Worm (Caenorhabditis elegans) whole organism, L2 larva: ENCODE data around the gene tbc-18.
A peak's percentile ranks its signal among the peaks of the same experiment; 100 is the strongest.

ENCODE experiments used
- F13H6.1 ChIP-seq: sonication (generic microtip); optimal IDR thresholded peaks from 2 replicates; lab custom pipeline; 2016; ENCODE audit warnings: missing genetic modification characterization, missing compliant biosample characterization
- R02D3.7 ChIP-seq: fragments of 150-350 bp; optimal IDR thresholded peaks from 2 replicates; lab custom pipeline; 2014; ENCODE audit warnings: missing biosample characterization, missing genetic modification characterization
- alr-1 ChIP-seq: fragments of 150-350 bp; optimal IDR thresholded peaks from 2 replicates; lab custom pipeline; 2014; ENCODE audit warnings: missing biosample characterization, missing genetic modification characterization
- aly-2 ChIP-seq: fragments of 150-350 bp; optimal IDR thresholded peaks from 2 replicates; lab custom pipeline; 2014; ENCODE audit warnings: missing biosample characterization, missing genetic modification characterization
- ama-1 ChIP-seq: fragments of 150-350 bp; optimal IDR thresholded peaks from 2 replicates; lab custom pipeline; 2018; ENCODE audit warnings: inconsistent platforms
- blmp-1 ChIP-seq: sonication (generic microtip); optimal IDR thresholded peaks from 2 replicates; lab custom pipeline; 2017; ENCODE audit warnings: missing genetic modification characterization, mild to moderate bottlenecking, missing compliant biosample characterization, antibody characterized with exemption, moderate library complexity; ENCODE audit not compliant: insufficient read depth
- ceh-82 ChIP-seq: fragments of 150-350 bp; optimal IDR thresholded peaks from 2 replicates; lab custom pipeline; 2014; ENCODE audit warnings: missing biosample characterization, missing genetic modification characterization
- crh-2 ChIP-seq: sonication (generic microtip); optimal IDR thresholded peaks from 2 replicates; lab custom pipeline; 2017; ENCODE audit warnings: missing biosample characterization, missing genetic modification characterization
- dmd-4 ChIP-seq: sonication (generic microtip); optimal IDR thresholded peaks from 2 replicates; lab custom pipeline; 2017; ENCODE audit warnings: missing biosample characterization, missing genetic modification characterization
- egl-27 ChIP-seq: sonication (generic microtip); optimal IDR thresholded peaks from 3 replicates; lab custom pipeline; 2017; ENCODE audit warnings: missing biosample characterization, missing genetic modification reagents, missing genetic modification characterization
- elt-3 ChIP-seq: sonication (generic microtip); optimal IDR thresholded peaks from 2 replicates; lab custom pipeline; 2017; ENCODE audit warnings: missing biosample characterization, missing genetic modification characterization
- fos-1 ChIP-seq: fragments of 150-350 bp; optimal IDR thresholded peaks from 2 replicates; lab custom pipeline; 2014; ENCODE audit warnings: missing biosample characterization, missing genetic modification characterization
- gmeb-1 ChIP-seq: fragments of 150-350 bp; optimal IDR thresholded peaks from 2 replicates; lab custom pipeline; 2014; ENCODE audit warnings: missing biosample characterization, missing genetic modification characterization
- lin-13 ChIP-seq: fragments of 150-350 bp; optimal IDR thresholded peaks from 2 replicates; lab custom pipeline; 2014; ENCODE audit warnings: missing biosample characterization, missing genetic modification reagents, missing genetic modification characterization
- lin-39 ChIP-seq: fragments of 150-350 bp; optimal IDR thresholded peaks from 2 replicates; lab custom pipeline; 2014; ENCODE audit warnings: missing biosample characterization, missing genetic modification reagents, missing genetic modification characterization
- lsy-2 ChIP-seq, 2 experiments: fragments of 150-350 bp in 1 of 2; sonication (generic microtip) in 1 of 2; optimal IDR thresholded peaks; 2 replicates each; lab custom pipeline; 2014 to 2017; ENCODE audit warnings: missing biosample characterization in 2 of 2, missing genetic modification characterization in 2 of 2
- mab-5 ChIP-seq: fragments of 150-350 bp; optimal IDR thresholded peaks from 2 replicates; lab custom pipeline; 2014; ENCODE audit warnings: missing biosample characterization, missing genetic modification characterization
- mbf-1 ChIP-seq: sonication (generic microtip); optimal IDR thresholded peaks from 2 replicates; lab custom pipeline; 2017; ENCODE audit warnings: missing biosample characterization, missing genetic modification characterization
- mdl-1 ChIP-seq, 2 experiments: fragments of 150-350 bp in 1 of 2; sonication (generic microtip) in 1 of 2; optimal IDR thresholded peaks; 2 replicates each; lab custom pipeline; 2017; ENCODE audit warnings: missing biosample characterization in 2 of 2, missing genetic modification characterization in 2 of 2
- nhr-10 ChIP-seq: sonication (generic microtip); optimal IDR thresholded peaks from 2 replicates; lab custom pipeline; 2017; ENCODE audit warnings: missing biosample characterization, missing genetic modification characterization
- nhr-11 ChIP-seq: fragments of 150-350 bp; optimal IDR thresholded peaks from 2 replicates; lab custom pipeline; 2014; ENCODE audit warnings: missing biosample characterization, missing genetic modification characterization
- nhr-12 ChIP-seq: fragments of 150-350 bp; optimal IDR thresholded peaks from 2 replicates; lab custom pipeline; 2014; ENCODE audit warnings: missing biosample characterization, missing genetic modification characterization
- nhr-129 ChIP-seq: fragments of 150-350 bp; optimal IDR thresholded peaks from 2 replicates; lab custom pipeline; 2014; ENCODE audit warnings: missing biosample characterization, missing genetic modification characterization
- nhr-21 ChIP-seq: fragments of 150-350 bp; optimal IDR thresholded peaks from 2 replicates; lab custom pipeline; 2014; ENCODE audit warnings: missing biosample characterization, missing genetic modification characterization
- nhr-23 ChIP-seq: fragments of 150-350 bp; optimal IDR thresholded peaks from 2 replicates; lab custom pipeline; 2014; ENCODE audit warnings: missing biosample characterization, missing genetic modification reagents, missing genetic modification characterization
- nhr-237 ChIP-seq: fragments of 150-350 bp; optimal IDR thresholded peaks from 2 replicates; lab custom pipeline; 2014; ENCODE audit warnings: missing biosample characterization, missing genetic modification characterization
- nhr-77 ChIP-seq: fragments of 150-350 bp; optimal IDR thresholded peaks from 2 replicates; lab custom pipeline; 2014; ENCODE audit warnings: missing biosample characterization, missing genetic modification characterization
- peb-1 ChIP-seq: fragments of 150-350 bp; optimal IDR thresholded peaks from 2 replicates; lab custom pipeline; 2014; ENCODE audit warnings: missing biosample characterization, missing genetic modification characterization
- sem-4 ChIP-seq: fragments of 150-350 bp; optimal IDR thresholded peaks from 2 replicates; lab custom pipeline; 2014; ENCODE audit warnings: missing biosample characterization, missing genetic modification reagents, missing genetic modification characterization
- sma-3 ChIP-seq: sonication (generic microtip); optimal IDR thresholded peaks from 2 replicates; lab custom pipeline; 2016; ENCODE audit warnings: missing genetic modification reagents, missing genetic modification characterization, missing compliant biosample characterization
- sma-9 ChIP-seq, 2 experiments: fragments of 150-350 bp in 1 of 2; sonication (generic microtip) in 1 of 2; optimal IDR thresholded peaks; 2 replicates each; lab custom pipeline; 2014 to 2016; ENCODE audit warnings: missing genetic modification characterization in 2 of 2, mild to moderate bottlenecking in 1 of 2, missing biosample characterization in 1 of 2, missing compliant biosample characterization in 1 of 2, missing genetic modification reagents in 1 of 2, moderate library complexity in 1 of 2
- unc-39 ChIP-seq: fragments of 150-350 bp; optimal IDR thresholded peaks from 2 replicates; lab custom pipeline; 2014; ENCODE audit warnings: missing biosample characterization, missing genetic modification characterization
- unc-55 ChIP-seq: fragments of 150-350 bp; sonication (generic microtip); optimal IDR thresholded peaks from 3 replicates; lab custom pipeline; 2014; ENCODE audit warnings: missing biosample characterization, missing genetic modification reagents, missing genetic modification characterization
- ztf-4 ChIP-seq: fragments of 150-350 bp; optimal IDR thresholded peaks from 2 replicates; lab custom pipeline; 2014; ENCODE audit warnings: missing biosample characterization, missing genetic modification characterization

tbc-18 gene

DNA sequence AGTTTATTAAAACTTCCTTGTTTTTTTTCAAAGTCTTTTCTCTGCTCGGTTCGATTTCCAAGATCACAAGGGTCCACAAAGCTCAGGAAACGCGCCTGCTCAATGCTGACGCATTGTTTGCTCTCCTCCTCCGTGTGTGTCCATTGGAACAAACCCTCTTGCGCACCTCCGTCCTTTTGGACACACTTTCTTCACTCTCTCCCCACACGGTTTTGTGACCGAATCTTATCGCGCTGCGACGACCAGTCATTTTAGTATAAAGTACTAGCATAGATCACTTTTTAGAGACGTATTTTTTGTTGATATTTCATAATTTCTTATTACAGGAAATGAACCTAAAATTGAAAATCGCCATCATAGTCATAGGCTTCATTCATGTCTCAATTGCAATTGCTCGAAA lies 10.1 kb upstream of the tbc-18 start (continued):
- TF ChIP-seq R02D3.7 (tag; lab: Kevin White, UChicago) (no peak), nhr-129 (peak; percentile 80), aly-2 (tag; lab: Kevin White, UChicago) (no peak), nhr-10 (peak; percentile 34), gmeb-1 (tag; lab: Kevin White, UChicago) (peak; percentile 77), fos-1 (tag; lab: Kevin White, UChicago) (peak; percentile 86), nhr-11 (no peak), lsy-2 (tag; optimal IDR thresholded peaks at IDR 0.05; lab: Kevin White, UChicago) (peak; percentile 63 to 83), sma-9 (GFP tag; optimal IDR thresholded peaks at IDR 0.05; lab: Kevin White, UChicago) (peak; percentile 84), sma-9 (tag; optimal IDR thresholded peaks at IDR 0.05; lab: Kevin White, UChicago) (no peak), dmd-4 (tag; lab: Kevin White, UChicago) (no peak), peb-1 (no peak), nhr-12 (tag; lab: Kevin White, UChicago) (no peak), F13H6.1 (tag; lab: Kevin White, UChicago) (peak; percentile 85)

- TF ChIP-seq nhr-21 (tag; lab: Kevin White, UChicago) = no peak
- TF ChIP-seq mab-5 (tag; lab: Kevin White, UChicago) = no peak
- TF ChIP-seq egl-27 (tag; lab: Kevin White, UChicago) = no peak
- TF ChIP-seq blmp-1 (tag; lab: Kevin White, UChicago) = no peak
- TF ChIP-seq fos-1 (tag; lab: Kevin White, UChicago) = no peak
- TF ChIP-seq peb-1 = no peak
- no peak for TF ChIP-seq elt-3
- no peak for TF ChIP-seq mdl-1 (tag; optimal IDR thresholded peaks at IDR 0.05; lab: Kevin White, UChicago)
- no peak for TF ChIP-seq mbf-1 (tag; lab: Kevin White, UChicago)
- no peak for TF ChIP-seq R02D3.7 (tag; lab: Kevin White, UChicago)
- TF ChIP-seq nhr-23 (tag; lab: Kevin White, UChicago) = no peak
- no peak for TF ChIP-seq nhr-10
Measured at ce11 chrX:8371906-8372305, 6.5 kb upstream of the tbc-18 start, which contains the start of gene nep-15. TSS of gene nep-15 (plus strand) at chrX:8372206.

DNA sequence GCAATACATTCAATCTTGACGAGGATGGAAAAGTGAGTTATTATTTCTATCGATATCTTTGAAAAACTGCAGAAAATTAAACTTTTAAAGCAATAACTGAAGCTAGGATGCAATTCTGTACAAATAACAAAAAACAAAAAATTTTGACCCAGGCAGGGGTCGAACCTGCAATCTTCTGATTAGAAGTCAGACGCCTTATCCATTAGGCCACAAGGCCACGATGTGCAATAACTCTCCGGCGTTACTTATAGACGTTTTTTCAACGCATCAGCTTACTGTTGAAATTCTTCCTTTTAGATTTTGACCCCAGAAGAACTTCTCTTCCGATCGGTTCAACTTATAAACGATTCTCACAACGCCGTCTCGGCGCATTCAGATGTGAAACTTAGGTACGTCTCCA lies 3.3 kb downstream of the tbc-18 start:
- TF ChIP-seq peb-1 = no peak
- TF ChIP-seq sma-3 = no peak
- TF ChIP-seq fos-1 (tag; lab: Kevin White, UChicago) = peak; percentile 4
- TF ChIP-seq sma-9 (GFP tag; optimal IDR thresholded peaks at IDR 0.05; lab: Kevin White, UChicago) = peak; percentile 40
- no peak for TF ChIP-seq sma-9 (tag; optimal IDR thresholded peaks at IDR 0.05; lab: Kevin White, UChicago)
- no peak for TF ChIP-seq nhr-237 (tag; lab: Kevin White, UChicago)
- no peak for TF ChIP-seq unc-39 (tag; lab: Kevin White, UChicago)
- no peak for TF ChIP-seq unc-55 (GFP tag; lab: Kevin White, UChicago)
- TF ChIP-seq lsy-2 (tag; optimal IDR thresholded peaks at IDR 0.05; lab: Kevin White, UChicago) = no peak
- TF ChIP-seq ceh-82 (tag; lab: Kevin White, UChicago) = no peak
- no peak for TF ChIP-seq alr-1 (tag; lab: Kevin White, UChicago)
- peak; percentile 49 for TF ChIP-seq nhr-129
- no peak for TF ChIP-seq ztf-4 (tag; lab: Kevin White, UChicago)
- no peak for TF ChIP-seq lin-39 (tag; lab: Kevin White, UChicago)
- peak; percentile 54 for TF ChIP-seq crh-2
- no peak for TF ChIP-seq aly-2 (tag; lab: Kevin White, UChicago)
- no peak for TF ChIP-seq sem-4 (tag; lab: Kevin White, UChicago)
- TF ChIP-seq lin-13 (GFP tag; lab: Kevin White, UChicago) = no peak
- TF ChIP-seq, all 48 proteins: peak for 4

- TF ChIP-seq blmp-1 (tag; lab: Kevin White, UChicago) = peak; percentile 61
- no peak for TF ChIP-seq ama-1 (lab: Kevin White, UChicago)
- no peak for TF ChIP-seq nhr-77 (tag; lab: Kevin White, UChicago)
- TF ChIP-seq lin-13 (GFP tag; lab: Kevin White, UChicago) = no peak
- no peak for TF ChIP-seq ceh-82 (tag; lab: Kevin White, UChicago)
Measured at ce11 chrX:8384642-8385181, 6.4 kb downstream of the tbc-18 start, which contains the start of gene F41D9.2. TSS of gene F41D9.2 (minus strand) at chrX:8384945.
